Fruit fly (Drosophila melanogaster) whole organism, wandering third instar larva: ENCODE data around the gene CG31922.

Experiments used
- CG9705 ChIP-seq: fragments of 200-800 bp; sonication (Bioruptor generic); optimal IDR thresholded peaks from 2 replicates; lab custom pipeline; 2018; ENCODE audit warnings: missing biosample characterization, mild to moderate bottlenecking, missing genetic modification characterization
- CrebA ChIP-seq: fragments of 200-800 bp; sonication (Bioruptor generic); optimal IDR thresholded peaks from 2 replicates; lab custom pipeline; 2016; ENCODE audit warnings: missing biosample characterization, mild to moderate bottlenecking, missing genetic modification characterization, borderline replicate concordance
- HLH106 ChIP-seq: fragments of 200-800 bp; optimal IDR thresholded peaks from 3 replicates; lab custom pipeline; 2019; ENCODE audit warnings: missing biosample characterization, mild to moderate bottlenecking, missing genetic modification characterization, moderate library complexity

- TF ChIP-seq HLH106 (tag; lab: Kevin White, UChicago) (no peak), CrebA (no peak), CG9705 (GFP tag; lab: Kevin White, UChicago) (no peak)
Measured at dm6 chr2L:1134011-1134743, 35.8 kb upstream of the CG31922 start, which contains the start of the genes Iris and CG4577.
